Worm (Caenorhabditis elegans) whole organism, young adult: ENCODE measurements around the gene CD4.1.

ENCODE experiments used
- B0035.1 ChIP-seq: sonication (generic microtip); optimal IDR thresholded peaks from 2 replicates; lab custom pipeline; 2016; ENCODE audit warnings: missing genetic modification characterization, mild to moderate bottlenecking, missing compliant biosample characterization, missing genotype, missing genetic modification reagents
- D2030.7 ChIP-seq: fragments of 200-800 bp; sonication (Bioruptor generic); IDR thresholded peaks from 2 replicates; pipeline ENCODE4 v1.3.6; 2022; ENCODE audit warnings: missing genetic modification reagents, missing genetic modification characterization, missing compliant biosample characterization
- F10E7.11 ChIP-seq: sonication (generic microtip); optimal IDR thresholded peaks from 2 replicates; lab custom pipeline; 2017; ENCODE audit warnings: mild to moderate bottlenecking, missing genetic modification characterization, moderate library complexity, missing compliant biosample characterization
- F22D6.2 ChIP-seq: sonication (generic microtip); optimal IDR thresholded peaks from 2 replicates; lab custom pipeline; 2016; ENCODE audit warnings: mild to moderate bottlenecking, missing genetic modification characterization, missing compliant biosample characterization
- F37B4.10 ChIP-seq: fragments of 200-800 bp; sonication (Bioruptor generic); IDR thresholded peaks from 2 replicates; pipeline ENCODE4 v1.3.6; 2022; ENCODE audit warnings: missing genetic modification characterization, missing compliant biosample characterization
- F39B2.1 ChIP-seq: fragments of 200-800 bp; sonication (Bioruptor generic); IDR thresholded peaks from 2 replicates; pipeline ENCODE4 v1.3.6; 2022; ENCODE audit warnings: missing genetic modification reagents, missing genetic modification characterization, missing compliant biosample characterization
- F49E8.2 ChIP-seq: sonication (generic microtip); optimal IDR thresholded peaks from 3 replicates; lab custom pipeline; 2017; ENCODE audit warnings: missing genetic modification characterization, mild to moderate bottlenecking, missing compliant biosample characterization, antibody characterized with exemption, moderate library complexity; ENCODE audit not compliant: insufficient read depth
- F55B11.4 ChIP-seq: sonication (generic microtip); optimal IDR thresholded peaks from 2 replicates; lab custom pipeline; 2016; ENCODE audit warnings: missing compliant biosample characterization, missing genetic modification characterization, borderline replicate concordance; ENCODE audit not compliant: insufficient read depth
- T07F8.4 ChIP-seq: sonication (generic microtip); optimal IDR thresholded peaks from 2 replicates; lab custom pipeline; 2016; ENCODE audit warnings: mild to moderate bottlenecking, missing genetic modification characterization, moderate library complexity, missing compliant biosample characterization
- Y53F4B.3 ChIP-seq: fragments of 200-800 bp; sonication (Bioruptor generic); IDR thresholded peaks from 2 replicates; pipeline ENCODE4 v1.3.6; 2022; ENCODE audit warnings: missing genetic modification reagents, missing genetic modification characterization, missing compliant biosample characterization
- Y53G8AR.9 ChIP-seq: fragments of 200-800 bp; sonication (Bioruptor generic); conservative IDR thresholded peaks from 2 replicates; pipeline ENCODE4 v1.3.6; 2022; ENCODE audit warnings: missing genetic modification reagents, missing genetic modification characterization, missing compliant biosample characterization
- Y95B8A.8 ChIP-seq: fragments of 200-800 bp; sonication (Bioruptor generic); IDR thresholded peaks from 2 replicates; pipeline ENCODE4 v1.3.6; 2022; ENCODE audit warnings: missing genetic modification reagents, missing genetic modification characterization, missing compliant biosample characterization
- atf-7 ChIP-seq: sonication (generic microtip); optimal IDR thresholded peaks from 2 replicates; lab custom pipeline; 2017; ENCODE audit warnings: mild to moderate bottlenecking, missing genetic modification characterization, missing compliant biosample characterization
- athp-1 ChIP-seq: sonication (generic microtip); optimal IDR thresholded peaks from 2 replicates; lab custom pipeline; 2017; ENCODE audit warnings: mild to moderate bottlenecking, missing genetic modification characterization, missing compliant biosample characterization
- attf-5 ChIP-seq: fragments of 200-800 bp; sonication (Bioruptor generic); optimal IDR thresholded peaks from 2 replicates; lab custom pipeline; 2018; ENCODE audit warnings: mild to moderate bottlenecking, missing genetic modification characterization, missing compliant biosample characterization
- attf-6 ChIP-seq: fragments of 200-800 bp; sonication (Bioruptor generic); IDR thresholded peaks from 2 replicates; pipeline ENCODE4 v1.3.6; 2022; ENCODE audit warnings: missing genetic modification reagents, missing genetic modification characterization, missing compliant biosample characterization
- bed-1 ChIP-seq: fragments of 200-800 bp; sonication (Bioruptor generic); IDR thresholded peaks from 2 replicates; pipeline ENCODE4 v1.3.6; 2022; ENCODE audit warnings: missing genetic modification reagents, missing genetic modification characterization, missing compliant biosample characterization
- ccch-3 ChIP-seq: fragments of 200-800 bp; sonication (Bioruptor generic); optimal IDR thresholded peaks from 2 replicates; lab custom pipeline; 2018; ENCODE audit warnings: mild to moderate bottlenecking, missing genetic modification characterization, missing compliant biosample characterization
- ceh-27 ChIP-seq: fragments of 200-800 bp; sonication (Bioruptor generic); optimal IDR thresholded peaks from 2 replicates; lab custom pipeline; 2018; ENCODE audit warnings: mild to moderate bottlenecking, missing genetic modification characterization, moderate library complexity, missing compliant biosample characterization
- ceh-91 ChIP-seq: fragments of 200-800 bp; sonication (Bioruptor generic); IDR thresholded peaks from 2 replicates; pipeline ENCODE4 v1.3.6; 2022; ENCODE audit warnings: missing genetic modification reagents, missing genetic modification characterization, missing compliant biosample characterization
- dpl-1 ChIP-seq: fragments of 150-350 bp; optimal IDR thresholded peaks from 2 replicates; lab custom pipeline; 2014; ENCODE audit warnings: missing biosample characterization, missing genetic modification reagents, missing genetic modification characterization
- efl-1 ChIP-seq: fragments of 150-350 bp; optimal IDR thresholded peaks from 2 replicates; lab custom pipeline; 2014; ENCODE audit warnings: missing biosample characterization, missing genetic modification reagents, missing genetic modification characterization
- ets-4 ChIP-seq: fragments of 200-800 bp; sonication (Bioruptor generic); optimal IDR thresholded peaks from 2 replicates; lab custom pipeline; 2018; ENCODE audit warnings: mild to moderate bottlenecking, missing genetic modification characterization, missing compliant biosample characterization
- him-1 ChIP-seq: sonication (generic microtip); optimal IDR thresholded peaks from 2 replicates; lab custom pipeline; 2016; ENCODE audit warnings: missing genotype, missing genetic modification reagents, missing genetic modification characterization, missing compliant biosample characterization
- hlh-26 ChIP-seq: fragments of 200-800 bp; sonication (Bioruptor generic); conservative IDR thresholded peaks from 2 replicates; pipeline ENCODE4 v1.3.6; 2022; ENCODE audit warnings: missing genetic modification reagents, missing genetic modification characterization, missing compliant biosample characterization
- hmg-1.2 ChIP-seq: fragments of 200-800 bp; sonication (Bioruptor generic); IDR thresholded peaks from 2 replicates; pipeline ENCODE4 v1.3.6; 2022; ENCODE audit warnings: missing genetic modification reagents, missing genetic modification characterization, missing compliant biosample characterization
- hrde-1 ChIP-seq: sonication (generic microtip); optimal IDR thresholded peaks from 2 replicates; lab custom pipeline; 2016; ENCODE audit warnings: missing genetic modification characterization, mild to moderate bottlenecking, missing compliant biosample characterization, moderate library complexity, missing genotype, missing genetic modification reagents, borderline replicate concordance
- hsf-1 ChIP-seq: fragments of 200-800 bp; sonication (Bioruptor generic); IDR thresholded peaks from 2 replicates; pipeline ENCODE4 v1.3.6; 2022; ENCODE audit warnings: missing genetic modification reagents, missing genetic modification characterization, missing compliant biosample characterization
- lin-54 ChIP-seq: fragments of 200-800 bp; sonication (Bioruptor generic); optimal IDR thresholded peaks from 2 replicates; lab custom pipeline; 2018; ENCODE audit warnings: mild to moderate bottlenecking, missing genetic modification characterization, missing compliant biosample characterization
- lir-1 ChIP-seq: fragments of 200-800 bp; sonication (Bioruptor generic); conservative IDR thresholded peaks from 2 replicates; pipeline ENCODE4 v1.3.6; 2022; ENCODE audit warnings: missing genetic modification reagents, missing genetic modification characterization, missing compliant biosample characterization
- lsy-27 ChIP-seq: sonication (generic microtip); optimal IDR thresholded peaks from 2 replicates; lab custom pipeline; 2017; ENCODE audit warnings: missing genetic modification characterization, mild to moderate bottlenecking, missing compliant biosample characterization, antibody characterized with exemption, missing genotype, borderline replicate concordance; ENCODE audit not compliant: insufficient read depth
- madf-8 ChIP-seq: fragments of 200-800 bp; sonication (Bioruptor generic); conservative IDR thresholded peaks from 2 replicates; pipeline ENCODE4 v1.3.6; 2022; ENCODE audit warnings: missing genetic modification reagents, missing genetic modification characterization, missing compliant biosample characterization
- mcd-1 ChIP-seq: fragments of 200-800 bp; sonication (Bioruptor generic); IDR thresholded peaks from 2 replicates; pipeline ENCODE4 v1.3.6; 2022; ENCODE audit warnings: missing genetic modification reagents, missing genetic modification characterization, missing compliant biosample characterization
- mel-28 ChIP-seq: sonication (generic microtip); optimal IDR thresholded peaks from 2 replicates; lab custom pipeline; 2016; ENCODE audit warnings: borderline replicate concordance, mild to moderate bottlenecking, missing genetic modification characterization, missing compliant biosample characterization
- mes-4 ChIP-seq: sonication (generic microtip); optimal IDR thresholded peaks from 2 replicates; lab custom pipeline; 2016; ENCODE audit warnings: missing genotype, missing genetic modification characterization, missing compliant biosample characterization
- nfya-2 ChIP-seq: fragments of 200-800 bp; sonication (Bioruptor generic); IDR thresholded peaks from 2 replicates; pipeline ENCODE4 v1.3.6; 2022; ENCODE audit warnings: missing genetic modification reagents, missing genetic modification characterization, missing compliant biosample characterization
- nfyb-1 ChIP-seq: fragments of 200-800 bp; sonication (Bioruptor generic); IDR thresholded peaks from 2 replicates; pipeline ENCODE4 v1.3.6; 2022; ENCODE audit warnings: missing genetic modification reagents, missing genetic modification characterization, missing compliant biosample characterization
- nhr-120 ChIP-seq: fragments of 200-800 bp; sonication (Bioruptor generic); IDR thresholded peaks from 2 replicates; pipeline ENCODE4 v1.3.6; 2022; ENCODE audit warnings: missing genetic modification characterization, missing compliant biosample characterization
- nhr-179 ChIP-seq: sonication (generic microtip); optimal IDR thresholded peaks from 2 replicates; lab custom pipeline; 2016; ENCODE audit warnings: mild to moderate bottlenecking, missing genetic modification characterization, missing compliant biosample characterization
- rcor-1 ChIP-seq: fragments of 200-800 bp; sonication (Bioruptor generic); IDR thresholded peaks from 2 replicates; pipeline ENCODE4 v1.3.6; 2022; ENCODE audit warnings: missing genetic modification reagents, missing genetic modification characterization, missing compliant biosample characterization
- sdz-38 ChIP-seq: sonication (generic microtip); optimal IDR thresholded peaks from 2 replicates; lab custom pipeline; 2016; ENCODE audit warnings: missing genotype, missing genetic modification characterization, missing compliant biosample characterization
- sea-2 ChIP-seq: fragments of 200-800 bp; sonication (Bioruptor generic); IDR thresholded peaks from 2 replicates; pipeline ENCODE4 v1.3.6; 2022; ENCODE audit warnings: missing genetic modification characterization, missing compliant biosample characterization
- tbx-9 ChIP-seq: sonication (generic microtip); optimal IDR thresholded peaks from 2 replicates; lab custom pipeline; 2016; ENCODE audit warnings: borderline replicate concordance, missing genetic modification characterization, inconsistent platforms, missing compliant biosample characterization
- unc-130 ChIP-seq: sonication (generic microtip); optimal IDR thresholded peaks from 2 replicates; lab custom pipeline; 2016; ENCODE audit warnings: missing genetic modification reagents, missing genetic modification characterization, missing compliant biosample characterization
- unc-62 ChIP-seq: fragments of 150-350 bp; optimal IDR thresholded peaks from 2 replicates; lab custom pipeline; 2014; ENCODE audit warnings: missing biosample characterization, missing genetic modification reagents, missing genetic modification characterization
- xnd-1 ChIP-seq: sonication (generic microtip); optimal IDR thresholded peaks from 2 replicates; lab custom pipeline; 2016; ENCODE audit warnings: missing genotype, missing genetic modification reagents, missing genetic modification characterization, missing compliant biosample characterization
- zfh-2 ChIP-seq: fragments of 200-800 bp; sonication (Bioruptor generic); conservative IDR thresholded peaks from 2 replicates; pipeline ENCODE4 v1.3.6; 2022; ENCODE audit warnings: missing genetic modification reagents, missing genetic modification characterization, missing compliant biosample characterization
- ztf-18 ChIP-seq: sonication (generic microtip); optimal IDR thresholded peaks from 2 replicates; lab custom pipeline; 2016; ENCODE audit warnings: missing genotype, mild to moderate bottlenecking, missing genetic modification characterization, missing compliant biosample characterization
- ztf-25 ChIP-seq: fragments of 200-800 bp; sonication (Bioruptor generic); IDR thresholded peaks from 2 replicates; pipeline ENCODE4 v1.3.6; 2022; ENCODE audit warnings: missing genetic modification reagents, missing genetic modification characterization, missing compliant biosample characterization

Gene CD4.1

ce11 chrV:5587955-5588354 is 18.4 kb upstream of the CD4.1 start (continued):
- TF ChIP-seq xnd-1 (tag; lab: Kevin White, UChicago) (no peak), ets-4 (no peak), atf-7 (tag; lab: Kevin White, UChicago) (no peak), mes-4 (tag; lab: Kevin White, UChicago) (no peak), sea-2 (no peak), nhr-120 (GFP tag; lab: Robert Waterston, UW) (no peak), mel-28 (tag; lab: Kevin White, UChicago) (no peak), ccch-3 (no peak), athp-1 (tag; lab: Kevin White, UChicago) (peak; percentile 59), hrde-1 (no peak), F49E8.2 (tag; lab: Kevin White, UChicago) (peak; percentile 25), rcor-1 (GFP tag; lab: Robert Waterston, UW) (peak; percentile 63), ztf-18 (tag; lab: Kevin White, UChicago) (peak; percentile 38), hsf-1 (GFP tag; lab: Robert Waterston, UW) (0 out of 2 replicates have a peak, but pooled peaks have one; percentile 11), dpl-1 (GFP tag; lab: Kevin White, UChicago) (no peak), unc-62 (no peak), Y53G8AR.9 (GFP tag; lab: Robert Waterston, UW) (no peak), F37B4.10 (no peak), ceh-27 (GFP tag; lab: Kevin White, UChicago) (no peak), him-1 (tag; lab: Kevin White, UChicago) (no peak), mcd-1 (GFP tag; lab: Robert Waterston, UW) (no peak), unc-130 (GFP tag; lab: Kevin White, UChicago) (no peak), lin-54 (GFP tag; lab: Kevin White, UChicago) (peak; percentile 12), Y95B8A.8 (0 out of 2 replicates have a peak, but pooled peaks have one; percentile 38), D2030.7 (GFP tag; lab: Robert Waterston, UW) (peak; percentile 58), lsy-27 (tag; lab: Kevin White, UChicago) (no peak), nfya-2 (no peak), ztf-25 (0 out of 2 replicates have a peak, but pooled peaks have one; percentile 62), sdz-38 (tag; lab: Kevin White, UChicago) (no peak), bed-1 (GFP tag; lab: Robert Waterston, UW) (no peak), F39B2.1 (GFP tag; lab: Robert Waterston, UW) (no peak), F10E7.11 (tag; lab: Kevin White, UChicago) (no peak), F22D6.2 (tag; lab: Kevin White, UChicago) (no peak), madf-8 (GFP tag; lab: Robert Waterston, UW) (peak; percentile 24; the same call in 1 of the 2 replicates), Y53F4B.3 (GFP tag; lab: Robert Waterston, UW) (no peak), hlh-26 (GFP tag; lab: Robert Waterston, UW) (no peak), lir-1 (GFP tag; lab: Robert Waterston, UW) (no peak), attf-5 (GFP tag; lab: Kevin White, UChicago) (no peak), ceh-91 (GFP tag; lab: Robert Waterston, UW) (no peak), tbx-9 (tag; lab: Kevin White, UChicago) (no peak), nhr-179 (tag; lab: Kevin White, UChicago) (no peak), attf-6 (0 out of 2 replicates have a peak, but pooled peaks have one; percentile 51), T07F8.4 (no peak), zfh-2 (GFP tag; lab: Robert Waterston, UW) (no peak), hmg-1.2 (GFP tag; lab: Robert Waterston, UW) (peak; percentile 39), F55B11.4 (tag; lab: Kevin White, UChicago) (no peak), B0035.1 (tag; lab: Kevin White, UChicago) (no peak), nfyb-1 (no peak), efl-1 (GFP tag; lab: Kevin White, UChicago) (no peak)
